Worm (Caenorhabditis elegans) whole organism, midembryonic: Measurements from ENCODE around the gene nxf-2.

Experiments used
- flt-1 ChIP-seq: fragments of 200-800 bp; sonication (Bioruptor generic); IDR thresholded peaks from 2 replicates; pipeline ENCODE4 v1.3.6; 2022; ENCODE audit warnings: missing genetic modification characterization, missing compliant biosample characterization
- tab-1 ChIP-seq: fragments of 200-800 bp; sonication (Bioruptor generic); IDR thresholded peaks from 2 replicates; pipeline ENCODE4 v1.3.6; 2022; ENCODE audit warnings: missing genetic modification characterization, missing compliant biosample characterization
- ztf-29 ChIP-seq: fragments of 200-800 bp; sonication (Bioruptor generic); IDR thresholded peaks from 2 replicates; pipeline ENCODE4 v1.3.6; 2022; ENCODE audit warnings: missing genetic modification reagents, missing genetic modification characterization, missing compliant biosample characterization

ce11 chrV:14421325-14421724, 3.7 kb upstream of the nxf-2 start, which contains the start of gene dhs-22:
- TF ChIP-seq tab-1: no peak
- TF ChIP-seq ztf-29 (GFP tag; lab: Robert Waterston, UW): no peak
- no peak for TF ChIP-seq flt-1 (GFP tag; lab: Robert Waterston, UW)
